Worm (Caenorhabditis elegans) whole organism, early embryonic: Measurements from ENCODE around the gene Y50D4C.6.

ENCODE experiments used
- B0310.2 ChIP-seq: sonication (generic microtip); optimal IDR thresholded peaks from 2 replicates; lab custom pipeline; 2016; ENCODE audit warnings: mild to moderate bottlenecking, missing genetic modification characterization, missing compliant biosample characterization
- F13C5.2 ChIP-seq: sonication (generic microtip); optimal IDR thresholded peaks from 2 replicates; lab custom pipeline; 2017; ENCODE audit warnings: mild to moderate bottlenecking, missing genetic modification characterization, inconsistent platforms, missing compliant biosample characterization
- aly-1 ChIP-seq: sonication (generic microtip); optimal IDR thresholded peaks from 2 replicates; lab custom pipeline; 2016; ENCODE audit warnings: missing genetic modification characterization, missing compliant biosample characterization
- ama-1 ChIP-seq: fragments of 150-350 bp; optimal IDR thresholded peaks from 2 replicates; lab custom pipeline; 2014
- ceh-13 ChIP-seq: fragments of 200-800 bp; sonication (Bioruptor generic); optimal IDR thresholded peaks from 2 replicates; lab custom pipeline; 2018; ENCODE audit warnings: mild to moderate bottlenecking, missing genetic modification characterization, missing compliant biosample characterization
- ceh-36 ChIP-seq: sonication (generic microtip); optimal IDR thresholded peaks from 2 replicates; lab custom pipeline; 2016; ENCODE audit warnings: missing genetic modification characterization, inconsistent platforms, missing compliant biosample characterization
- ets-7 ChIP-seq: sonication (generic microtip); optimal IDR thresholded peaks from 2 replicates; lab custom pipeline; 2016; ENCODE audit warnings: missing genotype, missing genetic modification characterization, missing compliant biosample characterization
- flt-1 ChIP-seq: fragments of 200-800 bp; sonication (Bioruptor generic); IDR thresholded peaks from 2 replicates; pipeline ENCODE4 v1.3.6; 2022; ENCODE audit warnings: missing genetic modification characterization, missing compliant biosample characterization
- hmbx-1 ChIP-seq: sonication (generic microtip); optimal IDR thresholded peaks from 2 replicates; lab custom pipeline; 2016; ENCODE audit warnings: mild to moderate bottlenecking, missing genetic modification characterization, missing compliant biosample characterization
- hmg-4 ChIP-seq: fragments of 200-800 bp; sonication (Bioruptor generic); optimal IDR thresholded peaks from 2 replicates; lab custom pipeline; 2018; ENCODE audit warnings: mild to moderate bottlenecking, missing genetic modification characterization, missing compliant biosample characterization
- hnd-1 ChIP-seq: sonication (generic microtip); optimal IDR thresholded peaks from 2 replicates; lab custom pipeline; 2016; ENCODE audit warnings: missing genetic modification characterization, missing compliant biosample characterization
- pes-1 ChIP-seq: fragments of 200-800 bp; sonication (Bioruptor generic); IDR thresholded peaks from 2 replicates; pipeline ENCODE4 v1.3.6; 2022; ENCODE audit warnings: missing genetic modification reagents, missing genetic modification characterization, missing compliant biosample characterization
- scrt-1 ChIP-seq: fragments of 200-800 bp; sonication (Bioruptor generic); IDR thresholded peaks from 2 replicates; pipeline ENCODE4 v1.3.6; 2022; ENCODE audit warnings: missing genetic modification characterization, missing compliant biosample characterization
- sea-1 ChIP-seq: fragments of 200-800 bp; sonication (Bioruptor generic); conservative IDR thresholded peaks from 2 replicates; pipeline ENCODE4 v1.3.6; 2022; ENCODE audit warnings: missing genetic modification characterization, missing compliant biosample characterization
- tbx-11 ChIP-seq: fragments of 200-800 bp; sonication (Bioruptor generic); IDR thresholded peaks from 2 replicates; pipeline ENCODE4 v1.3.6; 2022; ENCODE audit warnings: missing genetic modification characterization, missing compliant biosample characterization
- tbx-37 ChIP-seq: fragments of 200-800 bp; sonication (Bioruptor generic); conservative IDR thresholded peaks from 2 replicates; pipeline ENCODE4 v1.3.6; 2022; ENCODE audit warnings: missing genetic modification reagents, missing genetic modification characterization, missing compliant biosample characterization
- tra-4 ChIP-seq: sonication (generic microtip); optimal IDR thresholded peaks from 2 replicates; lab custom pipeline; 2017; ENCODE audit warnings: missing genetic modification characterization, missing compliant biosample characterization

The Y50D4C.6 gene

ce11 chrV:908681-909080 lies 41.0 kb downstream of the Y50D4C.6 start:
- TF ChIP-seq B0310.2 (tag; lab: Kevin White, UChicago) (no peak), pes-1 (no peak), aly-1 (tag; lab: Kevin White, UChicago) (no peak), sea-1 (no peak), tbx-37 (GFP tag; lab: Robert Waterston, UW) (no peak), ceh-13 (GFP tag; lab: Kevin White, UChicago) (no peak), F13C5.2 (no peak), ets-7 (tag; lab: Kevin White, UChicago) (no peak), flt-1 (GFP tag; lab: Robert Waterston, UW) (no peak), tbx-11 (GFP tag; lab: Robert Waterston, UW) (no peak), tra-4 (tag; lab: Kevin White, UChicago) (no peak), ceh-36 (tag; lab: Kevin White, UChicago) (no peak), scrt-1 (GFP tag; lab: Robert Waterston, UW) (no peak), hmg-4 (GFP tag; lab: Kevin White, UChicago) (no peak), hnd-1 (tag; lab: Kevin White, UChicago) (no peak), hmbx-1 (no peak), ama-1 (lab: Kevin White, UChicago) (no peak)

DNA sequence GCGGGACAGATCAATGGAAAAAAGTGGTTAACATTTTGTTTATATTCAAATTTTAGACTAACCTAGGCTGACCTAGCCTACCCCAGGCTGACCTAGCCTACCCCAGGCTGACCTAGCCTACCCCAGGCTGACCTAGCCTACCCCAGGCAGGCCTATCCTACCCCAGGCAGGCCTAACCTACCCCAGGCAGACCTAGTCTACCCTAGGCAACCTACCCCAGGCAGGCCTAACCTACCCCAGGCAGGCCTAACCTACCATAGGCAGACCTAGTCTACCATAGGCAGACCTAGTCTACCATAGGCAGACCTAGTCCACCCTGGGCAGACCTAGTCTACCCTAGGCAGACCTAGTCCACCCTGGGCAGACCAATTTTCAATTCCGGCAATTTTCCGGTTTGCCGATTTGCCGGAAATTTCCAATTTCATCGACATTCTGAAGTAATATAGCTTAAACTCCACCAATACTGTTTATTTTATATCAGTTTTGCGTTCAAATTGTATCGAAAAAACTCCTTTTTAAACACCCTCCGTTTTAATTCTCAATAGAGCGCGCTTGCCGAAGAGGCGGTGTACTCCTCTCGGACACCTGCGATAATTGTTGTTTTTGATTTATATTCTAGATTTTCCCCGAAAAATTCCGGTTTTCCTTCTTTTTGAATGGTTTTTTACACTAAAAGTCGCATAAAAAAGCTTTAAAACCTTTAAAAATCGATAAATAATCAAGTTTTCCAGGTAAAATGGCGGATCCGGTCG lies 45.3 kb downstream of the Y50D4C.6 start, which contains the start of gene trm-2A:
Gene trm-2A (plus strand): TSS at position 732 of the 752 bp plus-strand sequence.
- TF ChIP-seq F13C5.2 (peak; percentile 62), hmg-4 (GFP tag; lab: Kevin White, UChicago) (no peak)

DNA sequence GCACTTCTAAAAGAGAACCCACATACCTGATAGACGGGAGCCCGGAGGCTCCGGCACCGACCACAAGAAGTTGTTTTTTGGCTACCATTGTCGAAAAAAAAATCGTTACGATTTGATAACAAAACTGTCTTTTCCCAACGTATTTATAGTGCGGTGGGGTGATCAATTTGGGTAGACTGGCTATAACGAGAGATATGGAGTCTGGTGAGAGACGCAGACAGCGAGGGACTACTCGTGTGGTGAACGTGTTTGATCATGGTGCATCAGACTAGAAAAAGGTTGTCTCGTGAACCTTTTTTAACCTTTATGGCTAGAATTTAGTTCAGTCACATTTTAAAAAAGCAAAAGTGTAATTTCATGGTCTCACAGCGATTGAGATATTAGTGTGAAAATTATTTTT lies 46.2 kb downstream of the Y50D4C.6 start, which contains the start of gene fmo-5:
Gene fmo-5 (minus strand): TSS at position 206 of the 400 bp plus-strand sequence.
- TF ChIP-seq tra-4 (tag; lab: Kevin White, UChicago) (no peak), sea-1 (no peak), ceh-13 (GFP tag; lab: Kevin White, UChicago) (no peak), hnd-1 (tag; lab: Kevin White, UChicago) (no peak), tbx-37 (GFP tag; lab: Robert Waterston, UW) (no peak)

DNA sequence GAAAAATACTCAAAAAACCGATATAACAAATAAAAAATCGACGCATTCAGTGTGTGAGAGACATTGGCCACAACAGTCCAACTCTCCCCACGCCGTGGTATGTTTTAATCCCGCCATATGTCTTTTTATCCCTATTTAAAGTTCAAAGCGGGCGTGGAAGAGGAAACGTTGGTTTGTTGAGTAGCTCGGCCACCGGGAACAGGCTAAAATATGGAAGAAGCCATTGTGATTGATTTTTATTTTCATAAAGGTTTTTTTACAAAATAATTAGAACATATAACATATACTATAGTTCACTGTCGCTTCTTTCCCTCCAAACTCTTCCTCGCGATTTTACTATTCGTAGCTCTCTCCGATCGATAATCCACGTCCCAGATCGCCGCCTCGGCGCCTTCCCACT lies 50.6 kb downstream of the Y50D4C.6 start, which contains the start of gene nas-32:
Gene nas-32 (minus strand): TSS at position 101 of the 400 bp plus-strand sequence.
- TF ChIP-seq hmg-4 (GFP tag; lab: Kevin White, UChicago) = no peak
- TF ChIP-seq hnd-1 (tag; lab: Kevin White, UChicago) = no peak
- TF ChIP-seq ama-1 (lab: Kevin White, UChicago) = no peak
- no peak for TF ChIP-seq hmbx-1
- no peak for TF ChIP-seq tra-4 (tag; lab: Kevin White, UChicago)
- no peak for TF ChIP-seq B0310.2 (tag; lab: Kevin White, UChicago)
- no peak for TF ChIP-seq ceh-36 (tag; lab: Kevin White, UChicago)
